Worm (Caenorhabditis elegans) whole organism, young adult: ENCODE measurements around the gene Y66A7A.7.

Experiments
- F23B12.7 ChIP-seq: sonication (generic microtip); optimal IDR thresholded peaks from 2 replicates; lab custom pipeline; 2017; ENCODE audit warnings: missing genetic modification characterization, mild to moderate bottlenecking, missing compliant biosample characterization, antibody characterized with exemption, moderate library complexity; ENCODE audit not compliant: insufficient read depth
- K11D2.4 ChIP-seq: fragments of 200-800 bp; sonication (Bioruptor generic); IDR thresholded peaks from 2 replicates; pipeline ENCODE4 v1.3.6; 2022; ENCODE audit warnings: missing genetic modification reagents, missing genetic modification characterization, missing compliant biosample characterization
- akir-1 ChIP-seq: fragments of 200-800 bp; sonication (Bioruptor generic); optimal IDR thresholded peaks from 2 replicates; lab custom pipeline; 2018; ENCODE audit warnings: mild to moderate bottlenecking, missing genetic modification characterization, moderate library complexity, missing compliant biosample characterization
- ama-1 ChIP-seq, 3 experiments: fragments of 150-350 bp in 1 of 3; sonication (generic microtip) in 2 of 3; optimal IDR thresholded peaks; 2 replicates each; lab custom pipeline; 2014 to 2018; ENCODE audit warnings: missing biosample characterization in 2 of 3, missing genetic modification characterization in 2 of 3, missing genetic modification reagents in 2 of 3
- cebp-1 ChIP-seq, 2 experiments: fragments of 200-800 bp in 1 of 2; sonication (Bioruptor generic) in 1 of 2; sonication (generic microtip) in 1 of 2; IDR thresholded peaks in 1 of 2; optimal IDR thresholded peaks in 1 of 2; 2 replicates each; pipeline versions ENCODE4 v1.3.6 to Lab custom; 2017 to 2022; ENCODE audit warnings: missing compliant biosample characterization in 2 of 2, missing genetic modification characterization in 2 of 2, mild to moderate bottlenecking in 1 of 2, missing genetic modification reagents in 1 of 2, moderate library complexity in 1 of 2
- egl-44 ChIP-seq: fragments of 200-800 bp; sonication (Bioruptor generic); IDR thresholded peaks from 2 replicates; pipeline ENCODE4 v1.3.6; 2022; ENCODE audit warnings: missing genetic modification reagents, missing genetic modification characterization, missing compliant biosample characterization
- gei-17 ChIP-seq: fragments of 200-800 bp; sonication (Bioruptor generic); optimal IDR thresholded peaks from 2 replicates; lab custom pipeline; 2018; ENCODE audit warnings: mild to moderate bottlenecking, missing genetic modification characterization, missing compliant biosample characterization
- hmg-20 ChIP-seq: fragments of 200-800 bp; sonication (Bioruptor generic); IDR thresholded peaks from 2 replicates; pipeline ENCODE4 v1.3.6; 2022; ENCODE audit warnings: missing genetic modification reagents, missing genetic modification characterization, missing compliant biosample characterization
- pha-4 ChIP-seq: fragments of 150-350 bp; sonication (generic microtip); optimal IDR thresholded peaks from 2 replicates; lab custom pipeline; 2014; ENCODE audit warnings: missing biosample characterization, missing genetic modification reagents, missing genetic modification characterization
- rec-8 ChIP-seq, 2 experiments: sonication (generic microtip); optimal IDR thresholded peaks; 2 replicates each; lab custom pipeline; 2016; ENCODE audit warnings: mild to moderate bottlenecking in 2 of 2, missing genetic modification characterization in 2 of 2, missing genetic modification reagents in 2 of 2, missing genotype in 2 of 2, missing biosample characterization in 1 of 2, missing compliant biosample characterization in 1 of 2, moderate library complexity in 1 of 2
- sea-2 ChIP-seq: fragments of 200-800 bp; sonication (Bioruptor generic); IDR thresholded peaks from 2 replicates; pipeline ENCODE4 v1.3.6; 2022; ENCODE audit warnings: missing genetic modification characterization, missing compliant biosample characterization
- snpc-4 ChIP-seq, 5 experiments: fragments of 150-350 bp in 1 of 5; sonication (generic microtip) in 4 of 5; optimal IDR thresholded peaks; 2 replicates each; lab custom pipeline; 2014 to 2018; ENCODE audit warnings: missing genetic modification characterization in 5 of 5, missing biosample characterization in 3 of 5, antibody characterized with exemption in 2 of 5, mild to moderate bottlenecking in 2 of 5, missing compliant biosample characterization in 2 of 5, missing genotype in 2 of 5, moderate library complexity in 2 of 5, missing genetic modification reagents in 1 of 5
- unc-130 ChIP-seq: sonication (generic microtip); optimal IDR thresholded peaks from 2 replicates; lab custom pipeline; 2016; ENCODE audit warnings: missing genetic modification reagents, missing genetic modification characterization, missing compliant biosample characterization
- unc-62 ChIP-seq: fragments of 150-350 bp; optimal IDR thresholded peaks from 2 replicates; lab custom pipeline; 2014; ENCODE audit warnings: missing biosample characterization, missing genetic modification reagents, missing genetic modification characterization

DNA sequence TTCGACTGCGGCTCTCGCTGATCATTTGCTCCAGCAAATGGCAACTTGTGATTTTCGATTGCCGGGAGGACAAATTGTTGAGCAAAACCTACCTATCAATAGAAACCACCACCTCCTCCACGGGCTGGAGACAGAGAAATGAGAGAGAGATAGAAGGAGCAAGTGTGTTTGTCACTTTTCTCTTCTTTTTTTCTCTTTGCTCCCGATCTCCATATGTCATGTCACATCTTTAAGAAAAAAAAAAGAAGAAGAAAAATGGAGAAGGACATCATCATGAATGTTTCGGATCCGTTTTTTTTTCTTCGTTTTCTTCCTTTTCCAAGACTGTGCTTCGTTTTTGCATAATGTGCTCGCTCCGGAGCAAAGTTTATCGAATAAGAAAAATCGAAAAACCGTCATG, 31.5 kb upstream of the Y66A7A.7 start:
- TF ChIP-seq hmg-20 (no peak), sea-2 (GFP tag; lab: Robert Waterston, UW) (no peak), rec-8 (tag; optimal IDR thresholded peaks at IDR 0.05; lab: Kevin White, UChicago) (no peak), unc-62 (no peak), snpc-4 (GFP tag; optimal IDR thresholded peaks at IDR 0.05; lab: Kevin White, UChicago) (no peak), snpc-4 (tag; optimal IDR thresholded peaks at IDR 0.05; lab: Kevin White, UChicago) (no peak), akir-1 (GFP tag; lab: Kevin White, UChicago) (no peak), gei-17 (GFP tag; lab: Kevin White, UChicago) (no peak), ama-1 (optimal IDR thresholded peaks at IDR 0.05; lab: Kevin White, UChicago) (no peak), ama-1 (GFP tag; optimal IDR thresholded peaks at IDR 0.05; lab: Kevin White, UChicago) (no peak), F23B12.7 (no peak), cebp-1 (GFP tag; IDR thresholded peaks at IDR 0.05; lab: Robert Waterston, UW) (no peak), cebp-1 (tag; optimal IDR thresholded peaks at IDR 0.05; lab: Kevin White, UChicago) (no peak), egl-44 (GFP tag; lab: Robert Waterston, UW) (no peak), pha-4 (no peak), K11D2.4 (no peak), unc-130 (GFP tag; lab: Kevin White, UChicago) (no peak)
